Fruit fly (Drosophila melanogaster) whole organism, prepupa: Measurements from ENCODE around the gene CG32767.

ENCODE experiments used
- Blimp-1 ChIP-seq: fragments of 200-800 bp; sonication (Bioruptor generic); optimal IDR thresholded peaks from 3 replicates; lab custom pipeline; 2017; ENCODE audit warnings: missing biosample characterization, missing genetic modification characterization, mild to moderate bottlenecking, moderate library complexity, missing genetic modification reagents
- CG10631 ChIP-seq: fragments of 200-800 bp; sonication (Bioruptor generic); optimal IDR thresholded peaks from 2 replicates; lab custom pipeline; 2016; ENCODE audit warnings: missing biosample characterization, missing genetic modification characterization
- CG11902 ChIP-seq: fragments of 200-800 bp; sonication (Bioruptor generic); optimal IDR thresholded peaks from 3 replicates; lab custom pipeline; 2016; ENCODE audit warnings: missing biosample characterization, missing genetic modification characterization
- CG15336 ChIP-seq: fragments of 200-800 bp; sonication (Bioruptor generic); IDR thresholded peaks from 2 replicates; pipeline ENCODE4 v1.3.6; 2022; ENCODE audit warnings: missing biosample characterization, missing genetic modification characterization
- CG1621 ChIP-seq: fragments of 200-800 bp; sonication (Bioruptor generic); optimal IDR thresholded peaks from 3 replicates; lab custom pipeline; 2018; ENCODE audit warnings: missing biosample characterization, mild to moderate bottlenecking, missing genetic modification characterization
- CG3032 ChIP-seq: fragments of 200-800 bp; optimal IDR thresholded peaks from 2 replicates; lab custom pipeline; 2019; ENCODE audit warnings: missing biosample characterization, mild to moderate bottlenecking, missing genetic modification characterization, moderate library complexity
- CG34406 ChIP-seq: fragments of 200-800 bp; sonication (Bioruptor generic); optimal IDR thresholded peaks from 3 replicates; lab custom pipeline; 2016; ENCODE audit warnings: missing biosample characterization, missing genetic modification characterization
- CG3919 ChIP-seq: fragments of 200-800 bp; sonication (Bioruptor generic); optimal IDR thresholded peaks from 3 replicates; lab custom pipeline; 2016; ENCODE audit warnings: missing biosample characterization, missing genetic modification characterization
- CG4318 ChIP-seq: fragments of 200-800 bp; sonication (Bioruptor generic); optimal IDR thresholded peaks from 3 replicates; lab custom pipeline; 2017; ENCODE audit warnings: missing biosample characterization, mild to moderate bottlenecking, missing genetic modification characterization
- CG6163 ChIP-seq: fragments of 200-800 bp; sonication (Bioruptor generic); IDR thresholded peaks from 3 replicates; pipeline ENCODE4 v1.3.6; 2022; ENCODE audit warnings: missing biosample characterization, missing genetic modification characterization
- CG6276 ChIP-seq: fragments of 200-800 bp; sonication (Bioruptor generic); optimal IDR thresholded peaks from 2 replicates; lab custom pipeline; 2017; ENCODE audit warnings: missing biosample characterization, mild to moderate bottlenecking, missing genetic modification characterization
- CG6808 ChIP-seq: fragments of 200-800 bp; sonication (Bioruptor generic); optimal IDR thresholded peaks from 3 replicates; lab custom pipeline; 2017; ENCODE audit warnings: missing biosample characterization, missing genetic modification characterization, mild to moderate bottlenecking, moderate library complexity, missing genetic modification reagents
- CG6854 ChIP-seq: fragments of 200-800 bp; sonication (Bioruptor generic); optimal IDR thresholded peaks from 2 replicates; lab custom pipeline; 2017; ENCODE audit warnings: missing biosample characterization, mild to moderate bottlenecking, missing genetic modification characterization
- CG7368 ChIP-seq: fragments of 200-800 bp; sonication (Bioruptor generic); optimal IDR thresholded peaks from 3 replicates; lab custom pipeline; 2016; ENCODE audit warnings: missing biosample characterization, missing genetic modification characterization
- CG8119 ChIP-seq: fragments of 200-800 bp; sonication (Bioruptor generic); IDR thresholded peaks from 3 replicates; pipeline ENCODE4 v1.3.6; 2022; ENCODE audit warnings: missing biosample characterization, missing genetic modification characterization
- CG8632 ChIP-seq: fragments of 200-800 bp; sonication (Bioruptor generic); optimal IDR thresholded peaks from 3 replicates; lab custom pipeline; 2016; ENCODE audit warnings: missing biosample characterization, missing genetic modification characterization
- CG9139 ChIP-seq: fragments of 200-800 bp; sonication (Bioruptor generic); optimal IDR thresholded peaks from 3 replicates; lab custom pipeline; 2017; ENCODE audit warnings: missing biosample characterization, mild to moderate bottlenecking, missing genetic modification characterization
- Eip75B ChIP-seq: fragments of 200-800 bp; sonication (Bioruptor generic); optimal IDR thresholded peaks from 3 replicates; lab custom pipeline; 2016; ENCODE audit warnings: missing biosample characterization, missing genetic modification characterization
- Eip93F ChIP-seq: fragments of 200-800 bp; sonication (Bioruptor generic); optimal IDR thresholded peaks from 2 replicates; lab custom pipeline; 2016; ENCODE audit warnings: missing biosample characterization, mild to moderate bottlenecking, missing genetic modification characterization
- Ets21C ChIP-seq: fragments of 200-800 bp; sonication (Bioruptor generic); optimal IDR thresholded peaks from 3 replicates; lab custom pipeline; 2016; ENCODE audit warnings: missing biosample characterization, missing genetic modification characterization
- Hr38 ChIP-seq: sonication (Bioruptor generic); optimal IDR thresholded peaks from 2 replicates; lab custom pipeline; 2016; ENCODE audit warnings: missing biosample characterization, missing genetic modification characterization
- Hr39 ChIP-seq: fragments of 200-800 bp; sonication (Bioruptor generic); optimal IDR thresholded peaks from 2 replicates; lab custom pipeline; 2016; ENCODE audit warnings: missing biosample characterization, missing genetic modification characterization
- Hr4 ChIP-seq: fragments of 200-800 bp; sonication (Bioruptor generic); optimal IDR thresholded peaks from 3 replicates; lab custom pipeline; 2016; ENCODE audit warnings: missing biosample characterization, missing genetic modification characterization
- Lpt ChIP-seq: fragments of 200-800 bp; sonication (Bioruptor generic); optimal IDR thresholded peaks from 3 replicates; lab custom pipeline; 2016; ENCODE audit warnings: missing biosample characterization, missing genetic modification characterization
- Met ChIP-seq: fragments of 200-800 bp; sonication (Bioruptor generic); optimal IDR thresholded peaks from 3 replicates; lab custom pipeline; 2016; ENCODE audit warnings: missing biosample characterization, missing genetic modification characterization
- Smox ChIP-seq: fragments of 200-800 bp; sonication (Bioruptor generic); optimal IDR thresholded peaks from 3 replicates; lab custom pipeline; 2016; ENCODE audit warnings: missing biosample characterization, missing genetic modification characterization
- Sox14 ChIP-seq: fragments of 200-800 bp; sonication (Bioruptor generic); optimal IDR thresholded peaks from 3 replicates; lab custom pipeline; 2016; ENCODE audit warnings: missing biosample characterization, missing genetic modification characterization
- Sox15 ChIP-seq: fragments of 200-800 bp; sonication (Bioruptor generic); optimal IDR thresholded peaks from 3 replicates; lab custom pipeline; 2016; ENCODE audit warnings: missing biosample characterization, missing genetic modification characterization
- achi ChIP-seq: fragments of 200-800 bp; sonication (Bioruptor generic); optimal IDR thresholded peaks from 3 replicates; lab custom pipeline; 2016; ENCODE audit warnings: missing biosample characterization, missing genetic modification characterization
- acj6 ChIP-seq: fragments of 200-800 bp; sonication (Bioruptor generic); optimal IDR thresholded peaks from 3 replicates; lab custom pipeline; 2016; ENCODE audit warnings: missing biosample characterization, missing genetic modification characterization
- dac ChIP-seq: fragments of 200-800 bp; sonication (Bioruptor generic); optimal IDR thresholded peaks from 2 replicates; lab custom pipeline; 2017; ENCODE audit warnings: missing biosample characterization, mild to moderate bottlenecking, missing genetic modification characterization
- dsx ChIP-seq: fragments of 200-800 bp; optimal IDR thresholded peaks from 3 replicates; lab custom pipeline; 2019; ENCODE audit warnings: missing biosample characterization, mild to moderate bottlenecking, missing genetic modification characterization, moderate library complexity; ENCODE audit not compliant: poor library complexity, severe bottlenecking
- eg ChIP-seq: fragments of 200-800 bp; sonication (Bioruptor generic); IDR thresholded peaks from 3 replicates; pipeline ENCODE4 v1.3.6; 2022; ENCODE audit warnings: missing biosample characterization, missing genetic modification characterization
- lz ChIP-seq: fragments of 200-800 bp; sonication (Bioruptor generic); optimal IDR thresholded peaks from 3 replicates; lab custom pipeline; 2016; ENCODE audit warnings: missing biosample characterization, missing genetic modification characterization
- net ChIP-seq: fragments of 200-800 bp; sonication (Bioruptor generic); optimal IDR thresholded peaks from 3 replicates; lab custom pipeline; 2016; ENCODE audit warnings: missing biosample characterization, missing genetic modification characterization
- pdm3 ChIP-seq: fragments of 200-800 bp; sonication (Bioruptor generic); optimal IDR thresholded peaks from 3 replicates; lab custom pipeline; 2016; ENCODE audit warnings: missing biosample characterization, missing genetic modification characterization
- salr ChIP-seq, 2 experiments: fragments of 200-800 bp; sonication (Bioruptor generic); optimal IDR thresholded peaks; 3 replicates each; lab custom pipeline; 2016 to 2018; ENCODE audit warnings: missing biosample characterization in 2 of 2, missing genetic modification characterization in 2 of 2, mild to moderate bottlenecking in 1 of 2
- spab ChIP-seq: fragments of 200-800 bp; sonication (Bioruptor generic); optimal IDR thresholded peaks from 2 replicates; lab custom pipeline; 2017; ENCODE audit warnings: missing biosample characterization, mild to moderate bottlenecking, missing genetic modification characterization, missing genetic modification reagents
- ss ChIP-seq, 2 experiments: fragments of 200-800 bp; sonication (Bioruptor generic); optimal IDR thresholded peaks; 2 replicates in 1 of 2; 3 replicates in 1 of 2; lab custom pipeline; 2017 to 2018; ENCODE audit warnings: mild to moderate bottlenecking in 2 of 2, missing biosample characterization in 2 of 2, missing genetic modification characterization in 2 of 2, moderate library complexity in 1 of 2
- svp ChIP-seq: fragments of 200-800 bp; sonication (Bioruptor generic); peaks from one replicate; lab custom pipeline; 2016; ENCODE audit warnings: missing biosample characterization, missing genetic modification characterization
- vri ChIP-seq: fragments of 200-800 bp; sonication (Bioruptor generic); optimal IDR thresholded peaks from 3 replicates; lab custom pipeline; 2016; ENCODE audit warnings: missing biosample characterization, mild to moderate bottlenecking, missing genetic modification characterization

Gene CG32767

DNA sequence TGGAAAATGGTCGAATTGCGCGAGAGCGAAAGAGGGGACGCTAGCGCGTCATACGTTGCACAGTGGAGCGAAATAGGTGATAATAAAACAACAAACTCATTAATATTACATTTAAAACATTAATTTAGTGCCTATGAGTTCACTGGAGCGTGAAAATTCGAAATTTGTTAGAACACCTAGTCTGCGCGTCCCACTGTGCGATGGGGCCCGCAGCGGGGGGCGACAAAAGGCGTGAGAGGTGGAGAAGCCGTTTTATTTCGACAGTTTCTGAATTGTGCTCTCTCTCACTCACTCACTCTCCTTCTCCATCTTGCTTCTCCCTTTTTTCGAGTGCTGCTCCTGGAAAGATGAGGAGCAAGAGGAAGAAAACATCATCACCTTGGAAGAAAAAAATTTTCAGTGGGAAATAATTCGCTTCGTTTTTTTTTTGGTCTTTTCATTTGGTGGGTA, 896 bp downstream of the CG32767 start (continued):
- TF ChIP-seq CG11902 (GFP tag; lab: Kevin White, UChicago) (peak; percentile 95), eg (GFP tag; lab: Robert Waterston, UW) (peak; percentile 98), CG15336 (GFP tag; lab: Robert Waterston, UW) (peak; percentile 95), Hr4 (peak; percentile 95), CG10631 (GFP tag; lab: Kevin White, UChicago) (peak; percentile 94), Blimp-1 (peak; percentile 82), net (GFP tag; lab: Kevin White, UChicago) (peak; percentile 94), Hr38 (GFP tag; lab: Kevin White, UChicago) (peak; percentile 64), achi (GFP tag; lab: Kevin White, UChicago) (peak; percentile 92), CG34406 (GFP tag; lab: Kevin White, UChicago) (peak; percentile 90), CG9139 (GFP tag; lab: Kevin White, UChicago) (peak; percentile 71), Met (peak; percentile 95), spab (GFP tag; lab: Kevin White, UChicago) (peak; percentile 83), CG6163 (GFP tag; lab: Robert Waterston, UW) (peak; percentile 99), Sox14 (GFP tag; lab: Kevin White, UChicago) (peak; percentile 97), CG3919 (GFP tag; lab: Kevin White, UChicago) (peak; percentile 96), ss (GFP tag; optimal IDR thresholded peaks at IDR 0.05; lab: Kevin White, UChicago) (peak; percentile 85 to 92), vri (peak; percentile 96), Eip93F (peak; percentile 90), Sox15 (GFP tag; lab: Kevin White, UChicago) (peak; percentile 92), CG3032 (peak; percentile 81), CG6808 (peak; percentile 86), CG6276 (GFP tag; lab: Kevin White, UChicago) (peak; percentile 90), CG1621 (peak; percentile 92), CG8632 (peak; percentile 84), Hr39 (GFP tag; lab: Kevin White, UChicago) (peak; percentile 97), Smox (peak; percentile 96), Lpt (GFP tag; lab: Kevin White, UChicago) (peak; percentile 93), dac (GFP tag; lab: Kevin White, UChicago) (peak; percentile 94), svp (GFP tag; lab: Kevin White, UChicago) (peak; percentile 99), CG7368 (GFP tag; lab: Kevin White, UChicago) (peak; percentile 92), CG4318 (peak; percentile 92), Ets21C (GFP tag; lab: Kevin White, UChicago) (peak; percentile 94), acj6 (GFP tag; lab: Kevin White, UChicago) (peak; percentile 93), pdm3 (GFP tag; lab: Kevin White, UChicago) (peak; percentile 96), salr (GFP tag; optimal IDR thresholded peaks at IDR 0.05; lab: Kevin White, UChicago) (peak; percentile 82 to 86), CG6854 (GFP tag; lab: Kevin White, UChicago) (peak; percentile 89)

DNA sequence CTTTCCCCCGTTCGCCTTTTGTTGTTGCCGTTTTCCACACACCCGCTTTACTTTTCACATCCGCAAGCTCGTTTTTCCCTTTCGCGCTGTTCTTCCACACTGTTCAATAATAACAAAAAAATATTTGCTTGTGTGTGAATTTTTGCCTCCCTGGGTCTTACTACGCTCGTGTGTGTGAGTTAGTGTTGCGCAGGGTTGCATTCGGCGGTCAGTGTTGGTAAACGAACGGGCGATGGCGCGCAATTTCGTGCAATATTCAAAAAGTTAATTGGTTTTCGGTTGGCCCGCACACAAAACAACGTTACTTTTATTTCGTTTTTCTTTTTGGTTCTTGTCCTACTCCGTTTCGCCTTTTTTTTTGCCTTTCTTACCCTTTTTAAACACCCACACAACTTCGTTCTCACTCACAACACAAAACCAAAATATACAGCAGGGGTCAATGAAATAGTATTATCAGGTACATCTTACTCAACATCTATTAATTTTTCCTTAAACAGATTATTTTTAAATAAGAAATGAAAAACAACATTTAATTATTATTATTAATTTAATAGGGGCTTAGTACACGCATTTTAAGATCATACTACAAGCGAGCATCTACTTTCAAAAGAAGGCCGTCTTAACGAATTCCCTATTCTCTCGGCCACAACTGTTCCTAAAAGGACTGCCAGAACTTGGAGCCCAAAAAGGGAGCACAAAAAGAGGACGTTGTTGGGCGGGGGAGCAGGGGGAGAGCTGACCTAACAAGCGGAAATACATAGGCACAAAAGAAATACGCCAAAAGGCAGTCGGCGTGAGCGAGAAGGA, 1.5 kb downstream of the CG32767 start:
- TF ChIP-seq Sox14 (GFP tag; lab: Kevin White, UChicago) (peak; percentile 16), vri (no peak), dsx (GFP tag; lab: Kevin White, UChicago) (peak; percentile 80), Eip75B (GFP tag; lab: Kevin White, UChicago) (no peak), CG8119 (no peak), lz (GFP tag; lab: Kevin White, UChicago) (peak; percentile 23)
